Worm (Caenorhabditis elegans) whole organism, early embryonic: ENCODE measurements around the gene miz-1.

Source experiments
- aly-1 ChIP-seq: sonication (generic microtip); optimal IDR thresholded peaks from 2 replicates; lab custom pipeline; 2016; ENCODE audit warnings: missing genetic modification characterization, missing compliant biosample characterization
- ama-1 ChIP-seq: fragments of 150-350 bp; optimal IDR thresholded peaks from 2 replicates; lab custom pipeline; 2014
- hnd-1 ChIP-seq: sonication (generic microtip); optimal IDR thresholded peaks from 2 replicates; lab custom pipeline; 2016; ENCODE audit warnings: missing genetic modification characterization, missing compliant biosample characterization

- TF ChIP-seq hnd-1 (tag; lab: Kevin White, UChicago) (no peak), ama-1 (lab: Kevin White, UChicago) (no peak), aly-1 (no peak)
Observed at ce11 chrIV:10786731-10787130, 25.5 kb upstream of the miz-1 start, which contains the start of gene srd-7.
